Fruit fly (Drosophila melanogaster) whole organism, embryonic: ENCODE data around the gene CG3566.

ENCODE experiments used
- C15 ChIP-seq: fragments of 200-800 bp; sonication (Bioruptor generic); IDR thresholded peaks from 3 replicates; pipeline ENCODE4 v1.3.6; 2022; ENCODE audit warnings: missing biosample characterization, missing genetic modification characterization
- CG11695 ChIP-seq: fragments of 200-800 bp; sonication (Bioruptor generic); IDR thresholded peaks from 3 replicates; pipeline ENCODE4 v1.3.6; 2022; ENCODE audit warnings: missing biosample characterization, missing genetic modification characterization
- CG17802 ChIP-seq: fragments of 200-800 bp; sonication (Bioruptor generic); optimal IDR thresholded peaks from 2 replicates; lab custom pipeline; 2018; ENCODE audit warnings: missing biosample characterization, mild to moderate bottlenecking, missing genetic modification characterization, moderate library complexity
- CG31365 ChIP-seq: fragments of 200-800 bp; sonication (Bioruptor generic); optimal IDR thresholded peaks from 2 replicates; lab custom pipeline; 2018; ENCODE audit warnings: missing biosample characterization, mild to moderate bottlenecking, missing genetic modification characterization
- Dad ChIP-seq: fragments of 200-800 bp; sonication (Bioruptor generic); optimal IDR thresholded peaks from 3 replicates; lab custom pipeline; 2016; ENCODE audit warnings: missing biosample characterization, missing genetic modification characterization
- Doc3 ChIP-seq: fragments of 200-800 bp; sonication (Bioruptor generic); IDR thresholded peaks from 3 replicates; pipeline ENCODE4 v1.3.6; 2022; ENCODE audit warnings: missing biosample characterization, missing genetic modification characterization; ENCODE audit not compliant: partially characterized antibody
- aop ChIP-seq: fragments of 200-800 bp; sonication (Bioruptor generic); IDR thresholded peaks from 2 replicates; pipeline ENCODE4 v1.3.6; 2022; ENCODE audit warnings: missing biosample characterization, missing genetic modification characterization
- gcm ChIP-seq: fragments of 200-800 bp; sonication (Bioruptor generic); optimal IDR thresholded peaks from 2 replicates; lab custom pipeline; 2019; ENCODE audit warnings: missing biosample characterization, mild to moderate bottlenecking, missing genetic modification characterization, moderate library complexity
- hb ChIP-seq: fragments of 200-800 bp; sonication (Bioruptor generic); IDR thresholded peaks from 3 replicates; pipeline ENCODE4 v1.3.6; 2022; ENCODE audit warnings: missing biosample characterization, missing genetic modification characterization; ENCODE audit not compliant: partially characterized antibody

- TF ChIP-seq CG31365 (tag; lab: Kevin White, UChicago) (no peak), Doc3 (GFP tag; lab: Robert Waterston, UW) (no peak), CG11695 (no peak), gcm (GFP tag; lab: Kevin White, UChicago) (no peak), CG17802 (tag; lab: Kevin White, UChicago) (no peak), C15 (GFP tag; lab: Robert Waterston, UW) (no peak), hb (GFP tag; lab: Robert Waterston, UW) (no peak), Dad (no peak), aop (GFP tag; lab: Robert Waterston, UW) (no peak)
Observed at dm6 chrX:6305317-6305716, 28.8 kb upstream of the CG3566 start.
